Fruit fly (Drosophila melanogaster): ENCODE results near the gene Ostgamma.
A peak's percentile ranks its signal among the peaks of the same experiment; 100 is the strongest.

Gene Ostgamma

DNA sequence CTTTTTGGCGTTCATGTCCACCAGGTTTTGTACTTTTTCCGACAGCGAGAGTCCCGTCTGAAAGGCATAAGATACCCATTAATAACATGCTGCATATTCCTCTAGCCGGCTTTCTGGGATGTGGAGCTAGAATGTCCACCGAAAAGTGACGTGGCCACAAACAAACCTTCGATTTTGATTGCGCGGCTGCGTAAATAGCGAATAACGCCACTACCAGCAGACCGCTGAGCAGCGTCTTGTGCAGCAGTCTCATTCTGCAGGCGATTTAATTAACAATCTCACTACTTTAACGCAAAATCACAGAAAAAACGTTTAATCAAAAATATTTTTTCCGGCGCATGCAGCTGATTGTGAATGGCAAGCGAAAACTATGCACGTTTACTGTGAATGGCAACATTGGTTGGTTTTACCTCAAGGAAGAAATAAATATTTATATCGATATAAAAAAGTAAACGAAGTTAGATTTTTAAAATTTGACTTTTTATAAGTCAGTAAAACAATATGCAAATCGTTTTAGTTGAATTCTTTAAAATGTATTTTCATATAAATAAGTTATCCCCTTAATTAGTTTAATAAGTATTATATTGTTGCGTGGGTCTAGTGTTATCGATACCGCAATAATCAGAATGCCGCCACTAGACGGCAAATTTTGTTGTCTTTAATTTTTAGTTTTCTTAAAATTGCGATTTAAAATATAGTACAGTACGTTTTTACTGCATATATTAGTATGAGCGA, at the start of gene Ostgamma, which contains the start of gene Mettl14:
Gene Ostgamma (minus strand): TSS at position 376 of the 735 bp plus-strand sequence.
Gene Mettl14 (plus strand): TSS at position 611 of the 735 bp plus-strand sequence.
- peak; percentile 24 for TF ChIP-seq CG17801 (GFP tag; optimal IDR thresholded peaks at IDR 0.05; ENCODE audit: partially characterized antibody)

DNA sequence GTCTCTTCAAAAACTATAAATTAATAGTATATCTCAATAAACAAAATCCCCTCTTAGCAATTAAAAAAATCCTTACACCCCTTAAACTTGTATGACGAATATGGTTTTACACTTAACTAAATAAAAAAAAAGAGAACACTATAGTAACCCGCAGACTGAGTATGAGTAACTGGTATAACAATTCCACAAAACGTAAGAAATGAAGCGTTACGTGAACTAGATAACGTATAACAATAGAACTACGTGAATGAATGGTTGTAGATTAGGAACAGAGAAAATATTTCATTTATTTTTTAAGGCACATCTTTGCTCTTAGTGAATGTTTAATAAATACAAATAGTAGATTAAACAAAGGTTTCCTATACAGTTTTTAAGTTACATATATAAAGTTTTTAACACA, 47.4 kb upstream of the Ostgamma start:
- no peak for TF ChIP-seq CG17801 (GFP tag; optimal IDR thresholded peaks at IDR 0.05; ENCODE audit: partially characterized antibody)

DNA sequence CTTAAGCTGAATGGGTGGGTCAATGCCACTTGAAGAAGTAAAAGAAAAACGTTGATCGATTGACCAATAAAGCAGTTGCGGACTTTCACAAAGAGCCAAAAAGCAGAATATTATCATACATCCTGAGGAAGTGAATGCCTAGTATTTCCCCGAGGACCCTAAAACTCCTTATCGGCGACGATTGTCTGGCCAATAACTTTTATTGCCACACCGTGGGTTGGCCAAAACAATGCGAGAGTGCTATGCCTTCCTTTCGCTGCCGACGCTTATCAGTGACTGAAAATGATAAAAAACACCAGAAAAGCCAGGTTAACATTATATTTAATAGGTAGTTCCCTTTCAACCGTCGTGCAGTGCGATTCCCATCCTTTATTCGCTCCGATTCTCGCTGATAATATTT, 43.9 kb upstream of the Ostgamma start, which contains the start of gene Mur29B:
Gene Mur29B (plus strand): TSS at position 324 of the 400 bp plus-strand sequence.
- no peak for TF ChIP-seq CG17801 (GFP tag; optimal IDR thresholded peaks at IDR 0.05; ENCODE audit: partially characterized antibody)

DNA sequence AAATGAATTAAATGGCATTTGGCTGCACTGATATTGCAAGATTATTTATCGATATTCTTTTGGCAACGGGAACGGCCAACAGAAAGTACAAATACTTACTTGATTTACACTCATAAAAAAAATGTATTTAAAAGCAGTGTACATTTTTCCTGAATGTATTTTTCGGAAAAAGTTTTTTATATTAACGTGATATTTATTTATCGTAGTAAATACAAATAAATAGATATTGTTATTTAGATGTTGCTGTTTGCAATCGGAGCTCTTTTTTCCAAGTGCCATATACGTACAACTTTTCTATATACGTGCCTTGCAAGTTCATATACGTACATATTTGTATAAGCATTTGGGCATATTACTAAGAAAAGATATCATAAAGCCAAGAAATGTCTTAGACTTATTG, 43.3 kb upstream of the Ostgamma start:
- TF ChIP-seq CG17801 (GFP tag; optimal IDR thresholded peaks at IDR 0.05; ENCODE audit: partially characterized antibody): no peak

DNA sequence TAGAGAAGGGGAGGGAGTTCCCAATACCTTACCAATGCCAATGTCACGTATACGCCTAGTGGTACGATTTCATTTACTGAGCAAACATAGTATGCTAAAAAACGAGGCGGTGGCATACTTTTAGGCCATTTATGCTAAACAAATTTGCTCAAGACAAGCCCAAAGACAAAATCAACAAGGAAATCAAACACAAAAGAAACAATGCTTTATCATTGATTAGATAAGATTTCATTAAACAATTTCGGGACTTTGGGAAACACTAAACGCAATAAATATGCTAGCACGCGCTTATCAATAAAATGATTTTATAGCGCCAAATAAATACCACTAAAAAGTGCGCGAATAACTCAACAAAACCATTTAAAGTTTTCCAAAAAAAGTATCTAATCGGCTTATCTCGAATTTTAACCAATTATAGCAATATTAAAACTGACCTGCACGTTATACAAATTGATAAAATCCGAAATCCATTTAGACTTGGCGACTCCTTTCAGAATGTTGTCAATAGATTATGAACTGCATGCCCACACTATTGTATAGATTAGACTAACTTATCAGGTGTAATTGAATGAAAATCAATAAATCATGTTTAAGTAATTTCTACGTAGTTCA, 42.7 kb upstream of the Ostgamma start:
- no peak for TF ChIP-seq CG17801 (GFP tag; optimal IDR thresholded peaks at IDR 0.05; ENCODE audit: partially characterized antibody)

DNA sequence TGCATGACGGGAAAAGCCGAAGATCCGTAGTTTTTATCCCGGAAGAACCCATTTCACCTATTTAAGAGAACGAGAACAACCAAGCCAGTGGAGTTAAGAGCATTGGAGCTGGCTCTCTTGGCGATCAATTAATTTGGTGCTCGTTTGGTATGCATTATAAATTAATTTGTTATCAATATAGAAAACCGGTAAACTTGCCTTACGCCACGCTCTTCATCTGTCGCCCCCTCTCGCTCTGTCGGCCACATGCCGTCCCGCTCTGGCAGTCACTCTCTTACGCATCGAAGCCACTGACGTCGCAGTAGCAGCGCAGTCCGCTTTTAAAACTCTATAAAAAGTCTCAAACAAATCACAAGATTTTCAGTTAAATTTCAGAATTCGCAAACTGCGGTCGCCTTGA, 38.3 kb upstream of the Ostgamma start, which contains the start of gene CG7778:
Gene CG7778 (plus strand): TSS at position 361 of the 400 bp plus-strand sequence.
- TF ChIP-seq CG17801 (GFP tag; optimal IDR thresholded peaks at IDR 0.05; ENCODE audit: partially characterized antibody): no peak

DNA sequence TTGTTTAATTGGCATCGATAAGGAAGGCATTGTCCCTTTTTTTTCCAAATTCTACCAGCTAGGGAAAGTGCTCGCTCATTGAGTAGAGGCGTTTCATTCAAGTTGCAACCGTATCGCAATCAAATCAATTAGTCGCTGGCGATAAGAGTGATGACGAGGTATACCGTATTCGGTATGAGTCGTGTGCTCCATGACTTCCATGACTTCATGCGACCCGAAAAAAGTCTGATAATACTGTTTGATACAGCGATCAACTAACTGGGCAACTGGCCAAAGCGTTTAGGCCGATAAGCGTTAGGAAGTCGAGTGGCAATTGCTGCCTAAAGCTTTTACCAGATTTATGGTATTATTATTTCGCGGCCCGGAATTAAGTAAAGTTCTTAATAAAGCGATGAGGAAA, 36.5 kb upstream of the Ostgamma start:
- no peak for TF ChIP-seq CG17801 (GFP tag; optimal IDR thresholded peaks at IDR 0.05; ENCODE audit: partially characterized antibody)

DNA sequence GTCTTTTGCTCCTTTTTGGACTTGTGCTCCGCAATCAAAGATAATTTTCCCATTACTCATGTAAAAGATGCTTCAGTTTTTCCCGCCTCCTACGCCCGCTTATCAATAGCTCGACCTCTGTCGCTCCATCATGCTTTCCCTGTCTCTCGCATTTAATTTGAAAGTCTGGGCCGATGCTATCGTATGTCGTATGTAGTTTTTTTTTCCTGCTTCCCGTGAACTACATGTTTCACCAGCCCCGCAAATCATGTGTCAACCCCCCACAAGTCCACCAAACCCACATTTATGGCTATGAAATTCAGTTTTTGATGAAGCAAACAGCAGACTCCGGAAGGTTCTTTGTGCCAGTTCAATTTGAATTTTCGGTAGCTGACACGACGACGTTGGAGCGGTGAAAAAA, 34.4 kb upstream of the Ostgamma start, which contains the start of gene CG14273:
Gene CG14273 (plus strand): TSS at position 301 of the 400 bp plus-strand sequence.
- TF ChIP-seq CG17801 (GFP tag; optimal IDR thresholded peaks at IDR 0.05; ENCODE audit: partially characterized antibody): no peak

DNA sequence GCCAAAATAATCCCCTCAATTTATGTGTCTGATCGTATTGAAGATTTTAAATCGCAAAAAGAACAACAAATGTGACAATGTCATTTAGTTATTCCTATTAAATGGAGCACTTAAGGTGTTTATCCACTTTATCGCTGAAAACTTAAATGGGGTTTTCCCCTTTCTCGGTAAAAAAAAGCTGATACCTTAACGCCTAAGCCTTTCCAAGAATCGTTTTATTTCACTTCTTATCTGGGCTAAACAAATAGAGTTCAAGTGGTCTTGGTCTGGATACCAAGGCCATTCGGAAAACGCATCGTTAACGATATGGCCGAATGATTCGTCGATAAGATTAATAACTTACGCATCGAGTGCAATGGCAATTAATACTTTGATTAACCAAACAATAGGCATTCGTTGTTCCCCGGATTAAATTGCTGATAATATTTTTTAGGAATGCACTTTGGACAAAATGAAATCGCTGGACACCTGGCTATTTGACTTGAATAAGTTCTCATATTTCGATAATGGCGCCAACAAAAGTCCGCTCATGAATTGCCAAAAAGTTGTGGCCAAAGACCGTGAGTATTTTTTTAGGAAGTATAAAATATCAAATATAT, 31.9 kb upstream of the Ostgamma start:
- no peak for TF ChIP-seq CG17801 (GFP tag; optimal IDR thresholded peaks at IDR 0.05; ENCODE audit: partially characterized antibody)

DNA sequence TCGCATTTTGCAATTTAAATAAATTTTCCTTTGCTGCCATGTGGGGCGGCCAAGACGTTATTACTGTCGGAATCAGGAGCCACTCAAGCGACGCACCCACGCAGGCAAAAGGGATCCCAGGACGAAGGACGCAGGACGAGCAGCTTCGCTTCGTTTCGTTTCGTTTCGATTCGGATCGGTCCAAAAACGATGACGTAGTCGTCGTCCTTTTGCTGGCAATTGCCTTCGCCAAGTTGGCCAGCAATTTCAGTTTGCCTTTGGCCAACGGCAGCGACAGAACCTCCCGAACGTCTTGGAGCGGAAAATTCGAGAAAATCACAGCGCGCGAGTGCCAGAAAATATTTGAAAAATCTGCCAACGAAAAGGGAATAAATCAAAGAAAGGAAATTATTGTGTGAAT, 30.0 kb upstream of the Ostgamma start, which contains the start of gene witty:
Gene witty (plus strand): TSS at position 249 of the 400 bp plus-strand sequence.
- TF ChIP-seq CG17801 (GFP tag; optimal IDR thresholded peaks at IDR 0.05; ENCODE audit: partially characterized antibody): no peak

DNA sequence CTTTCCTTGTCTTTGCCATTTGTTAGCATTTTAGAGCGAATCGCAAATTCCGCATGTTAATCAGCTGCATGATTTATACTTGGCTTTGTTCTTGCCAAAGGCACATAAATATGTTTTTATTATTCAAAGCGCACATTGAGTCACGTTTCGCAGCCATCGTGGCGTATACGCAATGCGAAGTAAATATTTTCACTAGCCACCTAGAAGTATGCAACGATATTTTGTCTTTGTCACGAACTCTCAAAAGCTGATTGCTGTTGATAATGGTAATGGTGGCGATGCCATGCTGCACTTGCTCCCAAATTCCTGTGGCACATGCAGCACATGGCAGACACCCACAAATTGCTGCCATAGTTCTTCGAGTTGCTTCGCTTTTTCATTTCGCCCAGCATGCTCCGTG, 26.7 kb upstream of the Ostgamma start:
- no peak for TF ChIP-seq CG17801 (GFP tag; optimal IDR thresholded peaks at IDR 0.05; ENCODE audit: partially characterized antibody)

DNA sequence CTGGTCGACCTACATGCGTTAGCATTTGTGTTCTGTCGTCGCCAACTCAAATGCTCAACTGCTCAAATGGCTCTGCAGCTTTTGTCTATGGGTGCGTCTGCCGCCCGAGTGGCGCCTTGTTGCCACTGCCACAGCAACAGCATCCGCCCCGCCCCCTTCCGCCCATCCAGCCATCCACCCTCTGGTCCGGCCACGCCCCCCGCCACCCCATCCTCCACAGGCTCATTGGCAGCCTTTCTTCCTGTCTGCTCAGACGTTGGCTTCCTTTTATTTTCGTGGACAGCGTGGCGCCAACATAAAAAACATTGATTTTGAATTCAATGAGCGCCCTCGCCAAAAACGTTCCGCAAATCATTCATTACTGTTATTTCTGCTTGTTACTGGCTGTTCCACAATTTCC, 25.6 kb upstream of the Ostgamma start:
- no peak for TF ChIP-seq CG17801 (GFP tag; optimal IDR thresholded peaks at IDR 0.05; ENCODE audit: partially characterized antibody)

DNA sequence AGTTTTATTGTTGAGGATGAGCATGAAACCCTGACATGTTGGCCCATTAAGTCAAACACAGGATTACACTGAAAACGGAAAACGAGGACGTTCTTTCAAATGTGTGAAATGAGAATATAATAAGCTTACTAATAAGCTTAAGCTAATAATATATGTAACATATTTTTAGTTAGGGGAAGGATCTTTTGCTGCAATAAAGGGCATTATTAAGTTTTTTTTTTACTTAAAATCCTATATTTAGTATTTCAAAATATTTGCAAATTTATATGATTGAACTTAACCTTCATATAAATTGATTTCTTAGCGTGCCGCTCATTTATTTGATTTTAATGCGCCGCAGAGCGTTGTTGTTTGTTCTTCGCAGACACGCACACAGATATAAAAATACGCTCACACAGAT, 25.2 kb upstream of the Ostgamma start:
- no peak for TF ChIP-seq CG17801 (GFP tag; optimal IDR thresholded peaks at IDR 0.05; ENCODE audit: partially characterized antibody)

DNA sequence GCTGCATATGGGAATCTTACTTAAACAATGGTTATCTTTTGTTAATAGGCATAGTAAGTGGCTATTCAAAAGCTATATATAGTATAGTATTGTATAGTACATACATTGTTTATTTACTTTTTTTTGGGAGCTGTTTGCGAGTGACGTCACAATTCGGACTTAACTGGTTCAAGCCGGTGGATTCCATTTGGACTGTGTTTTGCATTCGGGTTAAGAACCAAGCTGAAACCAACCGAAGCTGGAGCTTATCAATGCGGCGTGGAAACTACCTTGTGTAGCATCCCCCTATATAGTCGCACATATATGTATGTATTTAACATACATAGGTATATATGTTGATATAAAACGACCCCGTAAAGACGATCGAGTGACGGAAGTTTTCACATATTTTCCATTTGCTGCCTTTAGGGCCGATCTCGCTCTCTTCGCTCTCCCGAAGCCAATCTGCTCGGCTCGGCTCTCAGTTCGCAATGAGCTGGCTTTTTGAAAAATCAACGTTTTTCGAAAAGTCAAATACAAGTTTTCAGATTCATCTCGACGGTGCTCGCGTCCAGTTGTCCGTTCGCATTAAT, 20.6 kb upstream of the Ostgamma start:
- TF ChIP-seq CG17801 (GFP tag; optimal IDR thresholded peaks at IDR 0.05; ENCODE audit: partially characterized antibody): no peak

DNA sequence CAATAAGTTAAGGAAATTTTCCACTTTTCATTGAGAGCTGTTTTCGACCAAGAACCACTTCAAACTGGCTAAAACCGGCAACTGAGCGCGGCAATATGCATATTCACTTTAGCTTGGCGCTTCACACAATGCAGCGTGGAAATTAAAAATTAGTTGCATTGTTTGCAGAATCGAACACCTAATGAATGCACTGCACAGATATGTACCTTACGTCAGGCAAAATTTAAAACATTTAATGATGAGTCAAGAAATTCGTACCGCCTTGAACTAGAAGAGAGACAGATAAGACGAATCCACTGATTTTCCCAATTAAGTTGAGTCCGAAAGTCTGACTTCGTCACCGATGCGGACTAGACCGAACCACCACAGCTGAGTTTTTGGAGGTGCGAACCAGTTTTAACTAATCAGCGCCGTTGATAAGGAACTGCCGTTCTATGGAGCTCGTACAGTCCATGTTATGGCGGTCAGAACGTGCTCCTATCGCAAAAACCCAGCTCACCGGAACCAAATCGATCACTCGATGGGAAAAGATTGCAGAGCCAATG, 19.9 kb upstream of the Ostgamma start:
- TF ChIP-seq CG17801 (GFP tag; optimal IDR thresholded peaks at IDR 0.05; ENCODE audit: partially characterized antibody): no peak
